Worm (Caenorhabditis elegans) whole organism, L4/young adult: Measurements from ENCODE around the gene B0302.5.

Experiments used
- W03F9.2 ChIP-seq: fragments of 150-350 bp; optimal IDR thresholded peaks from 2 replicates; lab custom pipeline; 2014; ENCODE audit warnings: missing biosample characterization, missing genetic modification characterization
- him-1 ChIP-seq: sonication (generic microtip); optimal IDR thresholded peaks from 2 replicates; lab custom pipeline; 2016; ENCODE audit warnings: missing genotype, missing genetic modification reagents, missing genetic modification characterization, missing compliant biosample characterization

DNA sequence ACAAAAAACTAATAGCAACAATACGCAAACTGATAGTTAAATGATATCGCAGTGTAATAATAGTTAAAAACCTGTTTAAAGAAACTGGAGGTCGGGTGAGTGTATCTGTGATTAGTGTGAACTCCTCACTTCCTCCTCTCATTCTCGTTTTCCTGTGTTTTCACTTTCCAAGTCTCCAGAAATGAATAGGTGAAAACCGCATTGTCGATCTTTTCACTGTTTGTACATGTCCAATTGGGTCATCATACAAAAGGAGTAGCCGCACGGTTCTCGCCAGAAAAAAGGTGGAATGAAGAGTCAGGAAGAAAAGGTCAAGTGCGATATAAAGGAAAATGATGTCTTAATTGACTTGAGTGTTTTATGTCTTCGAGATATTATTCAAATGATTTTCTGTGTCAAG, 16.6 kb upstream of the B0302.5 start:
- TF ChIP-seq him-1 (no peak), W03F9.2 (tag; lab: Kevin White, UChicago) (no peak)
